Worm (Caenorhabditis elegans) whole organism, early embryonic: ENCODE data around the gene D1053.4.

ENCODE experiments used
- B0310.2 ChIP-seq: sonication (generic microtip); optimal IDR thresholded peaks from 2 replicates; lab custom pipeline; 2016; ENCODE audit warnings: mild to moderate bottlenecking, missing genetic modification characterization, missing compliant biosample characterization
- F13C5.2 ChIP-seq: sonication (generic microtip); optimal IDR thresholded peaks from 2 replicates; lab custom pipeline; 2017; ENCODE audit warnings: mild to moderate bottlenecking, missing genetic modification characterization, inconsistent platforms, missing compliant biosample characterization
- aly-1 ChIP-seq: sonication (generic microtip); optimal IDR thresholded peaks from 2 replicates; lab custom pipeline; 2016; ENCODE audit warnings: missing genetic modification characterization, missing compliant biosample characterization
- ama-1 ChIP-seq: fragments of 150-350 bp; optimal IDR thresholded peaks from 2 replicates; lab custom pipeline; 2014
- ceh-36 ChIP-seq: sonication (generic microtip); optimal IDR thresholded peaks from 2 replicates; lab custom pipeline; 2016; ENCODE audit warnings: missing genetic modification characterization, inconsistent platforms, missing compliant biosample characterization
- ets-7 ChIP-seq: sonication (generic microtip); optimal IDR thresholded peaks from 2 replicates; lab custom pipeline; 2016; ENCODE audit warnings: missing genotype, missing genetic modification characterization, missing compliant biosample characterization
- flt-1 ChIP-seq: fragments of 200-800 bp; sonication (Bioruptor generic); IDR thresholded peaks from 2 replicates; pipeline ENCODE4 v1.3.6; 2022; ENCODE audit warnings: missing genetic modification characterization, missing compliant biosample characterization
- hmbx-1 ChIP-seq: sonication (generic microtip); optimal IDR thresholded peaks from 2 replicates; lab custom pipeline; 2016; ENCODE audit warnings: mild to moderate bottlenecking, missing genetic modification characterization, missing compliant biosample characterization
- hmg-4 ChIP-seq: fragments of 200-800 bp; sonication (Bioruptor generic); optimal IDR thresholded peaks from 2 replicates; lab custom pipeline; 2018; ENCODE audit warnings: mild to moderate bottlenecking, missing genetic modification characterization, missing compliant biosample characterization
- hnd-1 ChIP-seq: sonication (generic microtip); optimal IDR thresholded peaks from 2 replicates; lab custom pipeline; 2016; ENCODE audit warnings: missing genetic modification characterization, missing compliant biosample characterization
- scrt-1 ChIP-seq: fragments of 200-800 bp; sonication (Bioruptor generic); IDR thresholded peaks from 2 replicates; pipeline ENCODE4 v1.3.6; 2022; ENCODE audit warnings: missing genetic modification characterization, missing compliant biosample characterization
- sea-1 ChIP-seq: fragments of 200-800 bp; sonication (Bioruptor generic); conservative IDR thresholded peaks from 2 replicates; pipeline ENCODE4 v1.3.6; 2022; ENCODE audit warnings: missing genetic modification characterization, missing compliant biosample characterization
- tbx-11 ChIP-seq: fragments of 200-800 bp; sonication (Bioruptor generic); IDR thresholded peaks from 2 replicates; pipeline ENCODE4 v1.3.6; 2022; ENCODE audit warnings: missing genetic modification characterization, missing compliant biosample characterization
- tra-4 ChIP-seq: sonication (generic microtip); optimal IDR thresholded peaks from 2 replicates; lab custom pipeline; 2017; ENCODE audit warnings: missing genetic modification characterization, missing compliant biosample characterization

ce11 chrX:11732752-11733151 is 9.2 kb upstream of the D1053.4 start:
- TF ChIP-seq sea-1 (GFP tag; lab: Robert Waterston, UW) = no peak
- TF ChIP-seq ama-1 (lab: Kevin White, UChicago) = no peak
- TF ChIP-seq tra-4 (tag; lab: Kevin White, UChicago) = no peak
- no peak for TF ChIP-seq ceh-36
- no peak for TF ChIP-seq hnd-1 (tag; lab: Kevin White, UChicago)
- no peak for TF ChIP-seq F13C5.2 (tag; lab: Kevin White, UChicago)
- no peak for TF ChIP-seq aly-1 (tag; lab: Kevin White, UChicago)
- no peak for TF ChIP-seq ets-7 (tag; lab: Kevin White, UChicago)
- TF ChIP-seq tbx-11 (GFP tag; lab: Robert Waterston, UW) = no peak
- TF ChIP-seq B0310.2 (tag; lab: Kevin White, UChicago) = no peak
- TF ChIP-seq flt-1 (GFP tag; lab: Robert Waterston, UW) = no peak
- no peak for TF ChIP-seq hmg-4
- TF ChIP-seq scrt-1 (GFP tag; lab: Robert Waterston, UW) = no peak
- no peak for TF ChIP-seq hmbx-1 (tag; lab: Kevin White, UChicago)
